Worm (Caenorhabditis elegans): ENCODE measurements around the gene Y57G7A.3.

Y57G7A.3 gene

DNA sequence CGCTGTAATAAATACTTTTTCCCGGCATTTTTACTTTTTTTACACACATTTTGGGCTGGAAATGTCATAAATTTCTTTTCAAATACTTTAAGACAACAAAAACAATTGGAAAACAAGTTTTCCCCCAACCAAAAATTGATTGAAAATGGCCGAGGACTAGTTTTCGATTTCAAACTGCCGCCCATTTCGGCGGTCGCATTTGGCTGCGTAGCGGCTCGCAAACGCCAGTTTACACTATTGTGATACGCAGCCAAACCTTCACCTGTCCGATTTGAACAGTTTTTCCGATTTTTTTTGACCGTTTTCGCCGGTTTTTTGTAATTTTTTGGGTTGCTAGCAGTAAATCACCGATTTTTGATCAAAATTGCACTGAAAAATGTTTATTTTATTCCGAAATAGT, 34.8 kb downstream of the Y57G7A.3 start:
- TF ChIP-seq ceh-82 (tag; optimal IDR thresholded peaks at IDR 0.05) (peak; percentile 42), rbr-2 (tag; optimal IDR thresholded peaks at IDR 0.05) (peak; percentile 96), tag-97 (GFP tag; IDR thresholded peaks at IDR 0.05) (0 out of 2 replicates have a peak, but pooled peaks have one; percentile 49), jun-1 (tag; optimal IDR thresholded peaks at IDR 0.05) (peak; percentile 82), duxl-1 (tag; optimal IDR thresholded peaks at IDR 0.05; ENCODE audit: poor library complexity) (peak; percentile 83), mdt-29 (GFP tag; IDR thresholded peaks at IDR 0.05) (peak; percentile 91), tra-1 (GFP tag; IDR thresholded peaks at IDR 0.05) (peak; percentile 95), lin-38 (GFP tag; IDR thresholded peaks at IDR 0.05) (peak; percentile 94), nhr-237 (tag; optimal IDR thresholded peaks at IDR 0.05) (no peak), pqm-1 (tag; optimal IDR thresholded peaks at IDR 0.05) (peak; percentile 40), F49E8.2 (tag; optimal IDR thresholded peaks at IDR 0.05; ENCODE audit: borderline replicate concordance) (peak; percentile 90), unc-62 (GFP tag; optimal IDR thresholded peaks at IDR 0.05 in 1 of 2) (peak in 1 of 2 experiments; percentile 97), unc-62 (tag; optimal IDR thresholded peaks at IDR 0.05) (no peak), hmg-1.1 (GFP tag; IDR thresholded peaks at IDR 0.05) (peak; percentile 94), nhr-111 (GFP tag; optimal IDR thresholded peaks at IDR 0.05) (peak; percentile 15), daf-8 (GFP tag; IDR thresholded peaks at IDR 0.05) (no peak), daf-12 (tag; optimal IDR thresholded peaks at IDR 0.05) (no peak), egl-27 (tag; optimal IDR thresholded peaks at IDR 0.05) (no peak), aha-1 (tag) (peak; percentile 99), Y48G9A.11 (GFP tag; IDR thresholded peaks at IDR 0.05) (peak; percentile 93), ceh-32 (tag; optimal IDR thresholded peaks at IDR 0.05; ENCODE audit: poor library complexity) (no peak), nhr-77 (tag; optimal IDR thresholded peaks at IDR 0.05) (peak; percentile 97), F10B5.3 (tag; optimal IDR thresholded peaks at IDR 0.05) (peak; percentile 61), unc-39 (tag; optimal IDR thresholded peaks at IDR 0.05) (no peak), php-3 (GFP tag; IDR thresholded peaks at IDR 0.05) (peak; percentile 92), zfp-2 (tag; optimal IDR thresholded peaks at IDR 0.05) (peak; percentile 98), T20F7.1 (GFP tag; optimal IDR thresholded peaks at IDR 0.05) (peak; percentile 93), skn-1 (tag; optimal IDR thresholded peaks at IDR 0.05) (no peak), madf-5 (GFP tag; IDR thresholded peaks at IDR 0.05) (peak; percentile 66 to 92; a peak in 2 of 4 replicates), hlh-30 (tag; optimal IDR thresholded peaks at IDR 0.05; ENCODE audit: insufficient read depth) (peak; percentile 88), ztf-7 (tag; optimal IDR thresholded peaks at IDR 0.05) (peak; percentile 62), zag-1 (tag; optimal IDR thresholded peaks at IDR 0.05) (no peak), daf-16 (GFP tag; optimal IDR thresholded peaks at IDR 0.05) (peak; percentile 21 to 79), daf-16 (tag; optimal IDR thresholded peaks at IDR 0.05) (peak; percentile 87), lin-15B (tag; optimal IDR thresholded peaks at IDR 0.05) (peak; percentile 86), Y105C5A.15 (GFP tag; IDR thresholded peaks at IDR 0.05) (peak; percentile 80; the same call in 1 of the 2 replicates), lin-1 (GFP tag; IDR thresholded peaks at IDR 0.05) (peak; percentile 86), ama-1 (optimal IDR thresholded peaks at IDR 0.05) (peak; percentile 94), nhr-48 (tag; optimal IDR thresholded peaks at IDR 0.05) (peak; percentile 82), dmd-6 (GFP tag; IDR thresholded peaks at IDR 0.05) (peak; percentile 95), nhr-10 (tag; optimal IDR thresholded peaks at IDR 0.05) (peak; percentile 82), D1046.2 (GFP tag; IDR thresholded peaks at IDR 0.05) (peak; percentile 90), R02D3.7 (tag; optimal IDR thresholded peaks at IDR 0.05) (no peak), nhr-42 (GFP tag; IDR thresholded peaks at IDR 0.05) (peak; percentile 94), dpl-1 (GFP tag; optimal IDR thresholded peaks at IDR 0.05) (peak; percentile 99), lin-13 (GFP tag; optimal IDR thresholded peaks at IDR 0.05) (peak; percentile 98), mep-1 (tag; optimal IDR thresholded peaks at IDR 0.05) (peak; percentile 98), F26F4.8 (GFP tag; conservative IDR thresholded peaks at IDR 0.05) (no peak), lim-7 (GFP tag; IDR thresholded peaks at IDR 0.05) (peak; percentile 71), spr-3 (GFP tag; optimal IDR thresholded peaks at IDR 0.05) (peak; percentile 96), Y75B8A.6 (GFP tag; IDR thresholded peaks at IDR 0.05) (peak; percentile 64; the same call in 1 of the 2 replicates), ZK337.2 (GFP tag; IDR thresholded peaks at IDR 0.05) (peak; percentile 75), nhr-6 (tag; optimal IDR thresholded peaks at IDR 0.05) (peak; percentile 98)

Measured in whole organism, L4 larva.